Worm (Caenorhabditis elegans) whole organism, L4 larva: Measurements from ENCODE around the gene C16A3.5.

Experiments used
- F26F4.8 ChIP-seq: fragments of 200-800 bp; sonication (Bioruptor generic); conservative IDR thresholded peaks from 2 replicates; pipeline ENCODE4 v1.3.6; 2022; ENCODE audit warnings: missing genetic modification characterization, missing compliant biosample characterization
- F37D6.2 ChIP-seq: sonication (generic microtip); optimal IDR thresholded peaks from 2 replicates; lab custom pipeline; 2016; ENCODE audit warnings: mild to moderate bottlenecking, missing genetic modification characterization, missing compliant biosample characterization
- R02D3.7 ChIP-seq: fragments of 150-350 bp; sonication (generic microtip); optimal IDR thresholded peaks from 3 replicates; lab custom pipeline; 2014; ENCODE audit warnings: missing biosample characterization, missing genetic modification characterization
- T20F7.1 ChIP-seq: fragments of 200-800 bp; sonication (Bioruptor generic); optimal IDR thresholded peaks from 2 replicates; lab custom pipeline; 2018; ENCODE audit warnings: mild to moderate bottlenecking, missing genetic modification characterization, missing compliant biosample characterization
- Y48G9A.11 ChIP-seq: fragments of 200-800 bp; sonication (Bioruptor generic); IDR thresholded peaks from 2 replicates; pipeline ENCODE4 v1.3.6; 2022; ENCODE audit warnings: missing genetic modification reagents, missing genetic modification characterization, missing compliant biosample characterization
- Y5F2A.4 ChIP-seq: fragments of 200-800 bp; sonication (Bioruptor generic); optimal IDR thresholded peaks from 2 replicates; lab custom pipeline; 2018; ENCODE audit warnings: mild to moderate bottlenecking, missing genetic modification characterization, missing compliant biosample characterization
- aha-1 ChIP-seq: fragments of 150-350 bp; peaks from one replicate; lab custom pipeline; 2014; ENCODE audit warnings: missing biosample characterization, missing genetic modification characterization
- ceh-28 ChIP-seq: fragments of 150-350 bp; optimal IDR thresholded peaks from 2 replicates; lab custom pipeline; 2014; ENCODE audit warnings: missing biosample characterization, missing genetic modification reagents, missing genetic modification characterization
- ceh-82 ChIP-seq: sonication (generic microtip); optimal IDR thresholded peaks from 2 replicates; lab custom pipeline; 2017; ENCODE audit warnings: missing biosample characterization, missing genetic modification characterization
- ces-1 ChIP-seq: fragments of 150-350 bp; sonication (generic microtip); optimal IDR thresholded peaks from 4 replicates; lab custom pipeline; 2014; ENCODE audit warnings: missing biosample characterization, missing genetic modification reagents, missing genetic modification characterization
- cey-2 ChIP-seq: sonication (generic microtip); optimal IDR thresholded peaks from 3 replicates; lab custom pipeline; 2017; ENCODE audit warnings: missing genetic modification characterization, mild to moderate bottlenecking, missing compliant biosample characterization, antibody characterized with exemption, borderline replicate concordance; ENCODE audit not compliant: insufficient read depth
- daf-19 ChIP-seq: fragments of 200-800 bp; sonication (Bioruptor generic); conservative IDR thresholded peaks from 2 replicates; pipeline ENCODE4 v1.3.6; 2022; ENCODE audit warnings: missing genetic modification characterization, missing compliant biosample characterization
- dmd-6 ChIP-seq: fragments of 200-800 bp; sonication (Bioruptor generic); IDR thresholded peaks from 2 replicates; pipeline ENCODE4 v1.3.6; 2022; ENCODE audit warnings: missing genetic modification reagents, missing genetic modification characterization, missing compliant biosample characterization
- dmd-9 ChIP-seq: fragments of 200-800 bp; sonication (Bioruptor generic); IDR thresholded peaks from 2 replicates; pipeline ENCODE4 v1.3.6; 2022; ENCODE audit warnings: missing genetic modification reagents, missing genetic modification characterization, missing compliant biosample characterization
- egl-27 ChIP-seq: sonication (generic microtip); optimal IDR thresholded peaks from 3 replicates; lab custom pipeline; 2017; ENCODE audit warnings: missing biosample characterization, missing genetic modification reagents, missing genetic modification characterization
- fkh-10 ChIP-seq: fragments of 150-350 bp; optimal IDR thresholded peaks from 2 replicates; lab custom pipeline; 2014; ENCODE audit warnings: missing biosample characterization, missing genetic modification reagents, missing genetic modification characterization
- hlh-11 ChIP-seq: fragments of 200-800 bp; sonication (Bioruptor generic); optimal IDR thresholded peaks from 2 replicates; lab custom pipeline; 2018; ENCODE audit warnings: mild to moderate bottlenecking, missing genetic modification characterization, missing compliant biosample characterization
- hlh-30 ChIP-seq: sonication (generic microtip); optimal IDR thresholded peaks from 2 replicates; lab custom pipeline; 2017; ENCODE audit warnings: antibody characterized with exemption, mild to moderate bottlenecking, missing genetic modification characterization, missing compliant biosample characterization; ENCODE audit not compliant: insufficient read depth
- hmg-1.1 ChIP-seq: fragments of 200-800 bp; sonication (Bioruptor generic); IDR thresholded peaks from 2 replicates; pipeline ENCODE4 v1.3.6; 2022; ENCODE audit warnings: missing genetic modification reagents, missing genetic modification characterization, missing compliant biosample characterization
- jun-1 ChIP-seq: fragments of 150-350 bp; optimal IDR thresholded peaks from 2 replicates; lab custom pipeline; 2014; ENCODE audit warnings: missing biosample characterization, missing genetic modification reagents, missing genetic modification characterization
- lin-1 ChIP-seq: fragments of 200-800 bp; sonication (Bioruptor generic); IDR thresholded peaks from 2 replicates; pipeline ENCODE4 v1.3.6; 2022; ENCODE audit warnings: missing genetic modification reagents, missing genetic modification characterization, missing compliant biosample characterization
- lin-13 ChIP-seq: fragments of 150-350 bp; optimal IDR thresholded peaks from 2 replicates; lab custom pipeline; 2014; ENCODE audit warnings: missing biosample characterization, missing genetic modification reagents, missing genetic modification characterization
- lin-29 ChIP-seq: fragments of 200-800 bp; sonication (Bioruptor generic); IDR thresholded peaks from 2 replicates; pipeline ENCODE4 v1.3.6; 2022; ENCODE audit warnings: missing genetic modification reagents, missing genetic modification characterization, missing compliant biosample characterization
- lin-38 ChIP-seq: fragments of 200-800 bp; sonication (Bioruptor generic); IDR thresholded peaks from 2 replicates; pipeline ENCODE4 v1.3.6; 2022; ENCODE audit warnings: missing genetic modification reagents, missing genetic modification characterization, missing compliant biosample characterization
- lir-3 ChIP-seq: sonication (generic microtip); optimal IDR thresholded peaks from 2 replicates; lab custom pipeline; 2016; ENCODE audit warnings: mild to moderate bottlenecking, missing genetic modification characterization, missing compliant biosample characterization
- lsy-2 ChIP-seq, 2 experiments: fragments of 150-350 bp in 1 of 2; sonication (generic microtip) in 1 of 2; optimal IDR thresholded peaks; 2 replicates each; lab custom pipeline; 2014 to 2017; ENCODE audit warnings: missing biosample characterization in 2 of 2, missing genetic modification characterization in 2 of 2
- madf-5 ChIP-seq, 2 experiments: fragments of 200-800 bp; sonication (Bioruptor generic); IDR thresholded peaks; 2 replicates each; pipeline ENCODE4 v1.3.6; 2022; ENCODE audit warnings: missing compliant biosample characterization in 2 of 2, missing genetic modification characterization in 2 of 2
- mdl-1 ChIP-seq, 2 experiments: fragments of 150-350 bp in 1 of 2; sonication (generic microtip) in 1 of 2; optimal IDR thresholded peaks; 2 replicates each; lab custom pipeline; 2014 to 2017; ENCODE audit warnings: missing biosample characterization in 2 of 2, missing genetic modification characterization in 2 of 2
- mep-1 ChIP-seq: fragments of 150-350 bp; sonication (generic microtip); optimal IDR thresholded peaks from 3 replicates; lab custom pipeline; 2014; ENCODE audit warnings: missing biosample characterization, missing genetic modification characterization
- mes-2 ChIP-seq: sonication (generic microtip); optimal IDR thresholded peaks from 2 replicates; lab custom pipeline; 2016; ENCODE audit warnings: missing genotype, mild to moderate bottlenecking, missing genetic modification characterization, missing compliant biosample characterization; ENCODE audit not compliant: poor library complexity, severe bottlenecking
- mxl-2 ChIP-seq: fragments of 200-800 bp; sonication (Bioruptor generic); conservative IDR thresholded peaks from 2 replicates; pipeline ENCODE4 v1.3.6; 2022; ENCODE audit warnings: missing genetic modification reagents, missing genetic modification characterization, missing compliant biosample characterization
- mxl-3 ChIP-seq: fragments of 200-800 bp; sonication (Bioruptor generic); optimal IDR thresholded peaks from 2 replicates; lab custom pipeline; 2018; ENCODE audit warnings: mild to moderate bottlenecking, missing genetic modification characterization, missing compliant biosample characterization
- nhr-102 ChIP-seq: sonication (generic microtip); optimal IDR thresholded peaks from 2 replicates; lab custom pipeline; 2016; ENCODE audit warnings: mild to moderate bottlenecking, missing genetic modification characterization, moderate library complexity, missing compliant biosample characterization
- nhr-28 ChIP-seq: fragments of 150-350 bp; optimal IDR thresholded peaks from 2 replicates; lab custom pipeline; 2014; ENCODE audit warnings: missing biosample characterization, missing genetic modification characterization
- nhr-48 ChIP-seq: sonication (generic microtip); optimal IDR thresholded peaks from 2 replicates; lab custom pipeline; 2016; ENCODE audit warnings: mild to moderate bottlenecking, missing genetic modification characterization, missing compliant biosample characterization
- nhr-6 ChIP-seq: fragments of 150-350 bp; optimal IDR thresholded peaks from 2 replicates; lab custom pipeline; 2014; ENCODE audit warnings: missing biosample characterization, missing genetic modification characterization
- nhr-76 ChIP-seq: fragments of 150-350 bp; optimal IDR thresholded peaks from 2 replicates; lab custom pipeline; 2014; ENCODE audit warnings: missing biosample characterization, missing genetic modification characterization
- pqm-1 ChIP-seq: sonication (generic microtip); optimal IDR thresholded peaks from 2 replicates; lab custom pipeline; 2017; ENCODE audit warnings: missing biosample characterization, missing genetic modification characterization
- rbr-2 ChIP-seq: sonication (generic microtip); optimal IDR thresholded peaks from 2 replicates; lab custom pipeline; 2016; ENCODE audit warnings: missing genotype, missing genetic modification characterization, missing compliant biosample characterization
- spr-1 ChIP-seq: sonication (generic microtip); optimal IDR thresholded peaks from 2 replicates; lab custom pipeline; 2016; ENCODE audit warnings: mild to moderate bottlenecking, missing genetic modification characterization, missing compliant biosample characterization
- spr-3 ChIP-seq: fragments of 200-800 bp; sonication (Bioruptor generic); optimal IDR thresholded peaks from 2 replicates; lab custom pipeline; 2018; ENCODE audit warnings: mild to moderate bottlenecking, missing genetic modification characterization, missing compliant biosample characterization
- tag-97 ChIP-seq: fragments of 200-800 bp; sonication (Bioruptor generic); IDR thresholded peaks from 2 replicates; pipeline ENCODE4 v1.3.6; 2022; ENCODE audit warnings: missing genetic modification characterization, missing compliant biosample characterization
- unc-39 ChIP-seq: sonication (generic microtip); optimal IDR thresholded peaks from 2 replicates; lab custom pipeline; 2017; ENCODE audit warnings: missing biosample characterization, missing genetic modification characterization
- unc-62 ChIP-seq, 3 experiments: fragments of 150-350 bp in 1 of 3; sonication (generic microtip); optimal IDR thresholded peaks in 2 of 3; peaks in 1 of 3; 1 replicate in 1 of 3; 2 replicates in 2 of 3; lab custom pipeline; 2014 to 2017; ENCODE audit warnings: missing biosample characterization in 3 of 3, missing genetic modification characterization in 3 of 3, missing genetic modification reagents in 3 of 3, missing genotype in 1 of 3
- zag-1 ChIP-seq: fragments of 150-350 bp; optimal IDR thresholded peaks from 2 replicates; lab custom pipeline; 2014; ENCODE audit warnings: missing biosample characterization, missing genetic modification characterization
- zip-11 ChIP-seq: fragments of 200-800 bp; sonication (Bioruptor generic); IDR thresholded peaks from 2 replicates; pipeline ENCODE4 v1.3.6; 2022; ENCODE audit warnings: missing genetic modification characterization, missing compliant biosample characterization
- ztf-7 ChIP-seq: fragments of 150-350 bp; optimal IDR thresholded peaks from 2 replicates; lab custom pipeline; 2014; ENCODE audit warnings: missing biosample characterization, missing genetic modification characterization

C16A3.5 gene

ce11 chrIII:6359171-6359854 is 21.3 kb upstream of the C16A3.5 start (continued):
- no peak for TF ChIP-seq lir-3 (tag; lab: Kevin White, UChicago)
- no peak for TF ChIP-seq spr-1 (tag; lab: Kevin White, UChicago)
- no peak for TF ChIP-seq lin-29 (GFP tag; lab: Robert Waterston, UW)
- TF ChIP-seq fkh-10 (GFP tag; lab: Kevin White, UChicago) = no peak
- TF ChIP-seq unc-62 (GFP tag; optimal IDR thresholded peaks at IDR 0.05 in 1 of 2; lab: Kevin White, UChicago) = peak in 1 of 2 experiments; percentile 98
- no peak for TF ChIP-seq unc-62 (tag; optimal IDR thresholded peaks at IDR 0.05; lab: Kevin White, UChicago)
- no peak for TF ChIP-seq mxl-2 (GFP tag; lab: Robert Waterston, UW)
- no peak for TF ChIP-seq mep-1 (tag; lab: Kevin White, UChicago)
- no peak for TF ChIP-seq madf-5 (GFP tag; IDR thresholded peaks at IDR 0.05; lab: Robert Waterston, UW)
- TF ChIP-seq egl-27 (tag; lab: Kevin White, UChicago) = no peak
- TF ChIP-seq F26F4.8 = no peak
- no peak for TF ChIP-seq pqm-1
- TF ChIP-seq dmd-9 (GFP tag; lab: Robert Waterston, UW) = no peak
- no peak for TF ChIP-seq F37D6.2
- peak in 1 of 2 experiments; percentile 7 for TF ChIP-seq lsy-2 (tag; optimal IDR thresholded peaks at IDR 0.05; lab: Kevin White, UChicago)
- TF ChIP-seq spr-3 (GFP tag; lab: Kevin White, UChicago) = no peak
- TF ChIP-seq mdl-1 (tag; optimal IDR thresholded peaks at IDR 0.05; lab: Kevin White, UChicago) = peak in 1 of 2 experiments; percentile 34
- TF ChIP-seq unc-39 (tag; lab: Kevin White, UChicago) = no peak
- TF ChIP-seq nhr-102 (tag; lab: Kevin White, UChicago) = no peak
- TF ChIP-seq lin-1 = no peak

DNA sequence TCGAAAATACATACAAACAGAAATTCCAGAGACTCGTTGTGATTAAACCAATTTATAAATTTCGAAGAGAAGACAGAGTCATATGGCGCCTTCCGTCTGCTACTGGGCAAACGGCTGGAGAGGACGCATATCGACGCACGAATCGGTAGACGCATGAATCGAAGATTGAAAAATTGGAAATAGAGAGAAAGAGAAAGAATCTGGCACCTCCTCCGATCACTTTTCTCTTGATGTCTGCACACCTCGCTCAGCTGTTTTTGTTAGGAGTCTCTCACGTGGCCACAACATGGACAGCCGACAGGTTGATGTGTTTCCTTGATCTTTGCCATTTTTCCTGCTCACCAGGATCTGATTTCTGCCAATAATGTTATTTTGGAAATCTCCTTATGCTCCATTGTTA is 20.5 kb upstream of the C16A3.5 start:
- TF ChIP-seq jun-1 (tag; lab: Kevin White, UChicago) (no peak), pqm-1 (no peak), zip-11 (GFP tag; lab: Robert Waterston, UW) (no peak), nhr-76 (tag; lab: Kevin White, UChicago) (peak; percentile 38), lin-13 (no peak), zag-1 (tag; lab: Kevin White, UChicago) (no peak), ceh-82 (tag; lab: Kevin White, UChicago) (no peak), mes-2 (tag; lab: Kevin White, UChicago) (peak; percentile 1), cey-2 (no peak), rbr-2 (tag; lab: Kevin White, UChicago) (no peak), nhr-6 (tag; lab: Kevin White, UChicago) (no peak), R02D3.7 (tag; lab: Kevin White, UChicago) (no peak), hlh-11 (tag; lab: Kevin White, UChicago) (peak; percentile 72), ztf-7 (no peak), daf-19 (GFP tag; lab: Robert Waterston, UW) (no peak), lin-29 (GFP tag; lab: Robert Waterston, UW) (no peak), spr-3 (GFP tag; lab: Kevin White, UChicago) (no peak), aha-1 (tag; lab: Kevin White, UChicago) (peak; percentile 96), Y48G9A.11 (GFP tag; lab: Robert Waterston, UW) (no peak), nhr-48 (tag; lab: Kevin White, UChicago) (no peak), lsy-2 (tag; optimal IDR thresholded peaks at IDR 0.05; lab: Kevin White, UChicago) (peak in 1 of 2 experiments; percentile 31), hmg-1.1 (GFP tag; lab: Robert Waterston, UW) (no peak), ces-1 (GFP tag; lab: Kevin White, UChicago) (no peak), hlh-30 (tag; lab: Kevin White, UChicago) (peak; percentile 52), dmd-6 (GFP tag; lab: Robert Waterston, UW) (peak; percentile 57), Y5F2A.4 (GFP tag; lab: Kevin White, UChicago) (no peak), ceh-28 (tag; lab: Kevin White, UChicago) (no peak), tag-97 (GFP tag; lab: Robert Waterston, UW) (no peak), mdl-1 (tag; optimal IDR thresholded peaks at IDR 0.05; lab: Kevin White, UChicago) (peak in 1 of 2 experiments; percentile 12), mxl-3 (GFP tag; lab: Kevin White, UChicago) (peak; percentile 62), T20F7.1 (GFP tag; lab: Kevin White, UChicago) (no peak), lin-38 (GFP tag; lab: Robert Waterston, UW) (no peak), nhr-28 (tag; lab: Kevin White, UChicago) (peak; percentile 35), unc-62 (GFP tag; optimal IDR thresholded peaks at IDR 0.05 in 1 of 2; lab: Kevin White, UChicago) (peak in 1 of 2 experiments; percentile 96), unc-62 (tag; optimal IDR thresholded peaks at IDR 0.05; lab: Kevin White, UChicago) (no peak), mxl-2 (GFP tag; lab: Robert Waterston, UW) (no peak)
